Worm (Caenorhabditis elegans): ENCODE results near the gene C54D2.6.

- TF ChIP-seq pes-1 (GFP tag; IDR thresholded peaks at IDR 0.05) (no peak), aly-1 (tag; optimal IDR thresholded peaks at IDR 0.05) (no peak)
Observed at ce11 chrX:7875854-7876253, 28.5 kb upstream of the C54D2.6 start, which contains the start of gene cca-1.

Data from whole organism, early embryonic.